Worm (Caenorhabditis elegans): ENCODE results near the gene ZC239.6.

DNA sequence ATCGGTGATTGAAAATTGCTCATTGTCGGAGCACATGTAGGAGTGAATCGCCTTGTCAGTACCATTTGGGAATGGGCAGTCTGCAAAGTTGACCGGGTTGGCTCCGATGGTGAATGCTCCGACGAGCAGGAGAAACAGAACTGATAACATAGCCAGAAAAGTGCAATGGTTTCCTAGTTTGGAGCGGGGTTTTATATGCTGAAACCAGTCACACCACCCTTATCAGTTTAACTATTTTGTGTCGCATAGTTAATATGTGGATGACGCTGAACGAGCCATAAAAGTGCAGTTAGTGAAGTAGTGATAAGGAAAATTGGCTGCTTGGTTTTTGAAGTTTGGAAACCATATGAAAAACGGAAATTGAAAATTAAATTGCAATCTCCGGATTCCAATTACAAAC, 36.4 kb downstream of the ZC239.6 start, which contains the start of gene C17F4.7:
- no peak for TF ChIP-seq snpc-4 (tag; optimal IDR thresholded peaks at IDR 0.05)
- TF ChIP-seq lin-32 (GFP tag; optimal IDR thresholded peaks at IDR 0.05) = no peak
- TF ChIP-seq lin-13 (tag; optimal IDR thresholded peaks at IDR 0.05) = no peak
- no peak for TF ChIP-seq nhr-12 (tag; optimal IDR thresholded peaks at IDR 0.05)
- no peak for TF ChIP-seq unc-62 (GFP tag; optimal IDR thresholded peaks at IDR 0.05)
- no peak for TF ChIP-seq ceh-83 (GFP tag; optimal IDR thresholded peaks at IDR 0.05)

Measured in whole organism, mixed stage, embryonic.